Worm (Caenorhabditis elegans) whole organism, L4 larva: ENCODE results near the gene T01B10.5.

Experiments used
- D1046.2 ChIP-seq: fragments of 200-800 bp; sonication (Bioruptor generic); IDR thresholded peaks from 2 replicates; pipeline ENCODE4 v1.3.6; 2022; ENCODE audit warnings: missing genetic modification characterization, missing compliant biosample characterization
- F49E8.2 ChIP-seq: sonication (generic microtip); optimal IDR thresholded peaks from 2 replicates; lab custom pipeline; 2016; ENCODE audit warnings: missing compliant biosample characterization, mild to moderate bottlenecking, missing genetic modification characterization, borderline replicate concordance
- R02D3.7 ChIP-seq: fragments of 150-350 bp; sonication (generic microtip); optimal IDR thresholded peaks from 3 replicates; lab custom pipeline; 2014; ENCODE audit warnings: missing biosample characterization, missing genetic modification characterization
- T20F7.1 ChIP-seq: fragments of 200-800 bp; sonication (Bioruptor generic); optimal IDR thresholded peaks from 2 replicates; lab custom pipeline; 2018; ENCODE audit warnings: mild to moderate bottlenecking, missing genetic modification characterization, missing compliant biosample characterization
- T26A8.4 ChIP-seq: fragments of 200-800 bp; sonication (Bioruptor generic); IDR thresholded peaks from 2 replicates; pipeline ENCODE4 v1.3.6; 2022; ENCODE audit warnings: missing genetic modification characterization, missing compliant biosample characterization
- Y105C5A.15 ChIP-seq: fragments of 200-800 bp; sonication (Bioruptor generic); IDR thresholded peaks from 2 replicates; pipeline ENCODE4 v1.3.6; 2022; ENCODE audit warnings: missing genetic modification characterization, missing compliant biosample characterization
- ZK337.2 ChIP-seq: fragments of 200-800 bp; sonication (Bioruptor generic); IDR thresholded peaks from 2 replicates; pipeline ENCODE4 v1.3.6; 2022; ENCODE audit warnings: missing genetic modification reagents, missing genetic modification characterization, missing compliant biosample characterization
- aha-1 ChIP-seq: fragments of 150-350 bp; peaks from one replicate; lab custom pipeline; 2014; ENCODE audit warnings: missing biosample characterization, missing genetic modification characterization
- ama-1 ChIP-seq: fragments of 150-350 bp; optimal IDR thresholded peaks from 2 replicates; lab custom pipeline; 2014; ENCODE audit warnings: inconsistent platforms, mixed read lengths
- arid-1 ChIP-seq: fragments of 200-800 bp; sonication (Bioruptor generic); conservative IDR thresholded peaks from 2 replicates; pipeline ENCODE4 v1.3.6; 2022; ENCODE audit warnings: missing genetic modification reagents, missing genetic modification characterization, missing compliant biosample characterization
- ceh-20 ChIP-seq: fragments of 200-800 bp; sonication (Bioruptor generic); IDR thresholded peaks from 2 replicates; pipeline ENCODE4 v1.3.6; 2022; ENCODE audit warnings: missing genetic modification reagents, missing genetic modification characterization, missing compliant biosample characterization
- ceh-44 ChIP-seq: fragments of 200-800 bp; sonication (Bioruptor generic); IDR thresholded peaks from 2 replicates; pipeline ENCODE4 v1.3.6; 2022; ENCODE audit warnings: missing genetic modification reagents, missing genetic modification characterization, missing compliant biosample characterization
- cey-2 ChIP-seq: sonication (generic microtip); optimal IDR thresholded peaks from 3 replicates; lab custom pipeline; 2017; ENCODE audit warnings: missing genetic modification characterization, mild to moderate bottlenecking, missing compliant biosample characterization, antibody characterized with exemption, borderline replicate concordance; ENCODE audit not compliant: insufficient read depth
- dmd-6 ChIP-seq: fragments of 200-800 bp; sonication (Bioruptor generic); IDR thresholded peaks from 2 replicates; pipeline ENCODE4 v1.3.6; 2022; ENCODE audit warnings: missing genetic modification reagents, missing genetic modification characterization, missing compliant biosample characterization
- dmd-8 ChIP-seq: fragments of 200-800 bp; sonication (Bioruptor generic); IDR thresholded peaks from 2 replicates; pipeline ENCODE4 v1.3.6; 2022; ENCODE audit warnings: missing genetic modification characterization, missing compliant biosample characterization
- egl-27 ChIP-seq: sonication (generic microtip); optimal IDR thresholded peaks from 3 replicates; lab custom pipeline; 2017; ENCODE audit warnings: missing biosample characterization, missing genetic modification reagents, missing genetic modification characterization
- fkh-10 ChIP-seq: fragments of 150-350 bp; optimal IDR thresholded peaks from 2 replicates; lab custom pipeline; 2014; ENCODE audit warnings: missing biosample characterization, missing genetic modification reagents, missing genetic modification characterization
- gei-8 ChIP-seq: fragments of 200-800 bp; sonication (Bioruptor generic); optimal IDR thresholded peaks from 2 replicates; lab custom pipeline; 2018; ENCODE audit warnings: mild to moderate bottlenecking, missing genetic modification characterization, missing compliant biosample characterization
- hlh-30 ChIP-seq: sonication (generic microtip); optimal IDR thresholded peaks from 2 replicates; lab custom pipeline; 2017; ENCODE audit warnings: antibody characterized with exemption, mild to moderate bottlenecking, missing genetic modification characterization, missing compliant biosample characterization; ENCODE audit not compliant: insufficient read depth
- lin-13 ChIP-seq: fragments of 150-350 bp; optimal IDR thresholded peaks from 2 replicates; lab custom pipeline; 2014; ENCODE audit warnings: missing biosample characterization, missing genetic modification reagents, missing genetic modification characterization
- lin-15B ChIP-seq: fragments of 150-350 bp; sonication (generic microtip); optimal IDR thresholded peaks from 3 replicates; lab custom pipeline; 2014; ENCODE audit warnings: missing biosample characterization, missing genetic modification characterization
- lin-29 ChIP-seq: fragments of 200-800 bp; sonication (Bioruptor generic); IDR thresholded peaks from 2 replicates; pipeline ENCODE4 v1.3.6; 2022; ENCODE audit warnings: missing genetic modification reagents, missing genetic modification characterization, missing compliant biosample characterization
- lin-38 ChIP-seq: fragments of 200-800 bp; sonication (Bioruptor generic); IDR thresholded peaks from 2 replicates; pipeline ENCODE4 v1.3.6; 2022; ENCODE audit warnings: missing genetic modification reagents, missing genetic modification characterization, missing compliant biosample characterization
- lin-39 ChIP-seq: fragments of 150-350 bp; optimal IDR thresholded peaks from 2 replicates; lab custom pipeline; 2014; ENCODE audit warnings: missing biosample characterization, missing genetic modification reagents, missing genetic modification characterization
- lir-3 ChIP-seq: sonication (generic microtip); optimal IDR thresholded peaks from 2 replicates; lab custom pipeline; 2016; ENCODE audit warnings: mild to moderate bottlenecking, missing genetic modification characterization, missing compliant biosample characterization
- lsy-2 ChIP-seq, 2 experiments: fragments of 150-350 bp in 1 of 2; sonication (generic microtip) in 1 of 2; optimal IDR thresholded peaks; 2 replicates each; lab custom pipeline; 2014 to 2017; ENCODE audit warnings: missing biosample characterization in 2 of 2, missing genetic modification characterization in 2 of 2
- madf-9 ChIP-seq: fragments of 200-800 bp; sonication (Bioruptor generic); conservative IDR thresholded peaks from 2 replicates; pipeline ENCODE4 v1.3.6; 2022; ENCODE audit warnings: missing genetic modification reagents, missing genetic modification characterization, missing compliant biosample characterization
- mdl-1 ChIP-seq, 2 experiments: fragments of 150-350 bp in 1 of 2; sonication (generic microtip) in 1 of 2; optimal IDR thresholded peaks; 2 replicates each; lab custom pipeline; 2014 to 2017; ENCODE audit warnings: missing biosample characterization in 2 of 2, missing genetic modification characterization in 2 of 2
- mdt-29 ChIP-seq: fragments of 200-800 bp; sonication (Bioruptor generic); IDR thresholded peaks from 2 replicates; pipeline ENCODE4 v1.3.6; 2022; ENCODE audit warnings: missing genetic modification reagents, missing genetic modification characterization, missing compliant biosample characterization
- mep-1 ChIP-seq: fragments of 150-350 bp; sonication (generic microtip); optimal IDR thresholded peaks from 3 replicates; lab custom pipeline; 2014; ENCODE audit warnings: missing biosample characterization, missing genetic modification characterization
- mes-2 ChIP-seq: sonication (generic microtip); optimal IDR thresholded peaks from 2 replicates; lab custom pipeline; 2016; ENCODE audit warnings: missing genotype, mild to moderate bottlenecking, missing genetic modification characterization, missing compliant biosample characterization; ENCODE audit not compliant: poor library complexity, severe bottlenecking
- nhr-10 ChIP-seq: fragments of 150-350 bp; optimal IDR thresholded peaks from 2 replicates; lab custom pipeline; 2014; ENCODE audit warnings: missing biosample characterization, missing genetic modification characterization
- nhr-111 ChIP-seq: fragments of 200-800 bp; sonication (Bioruptor generic); optimal IDR thresholded peaks from 2 replicates; lab custom pipeline; 2018; ENCODE audit warnings: mild to moderate bottlenecking, missing genetic modification characterization, missing compliant biosample characterization
- nhr-28 ChIP-seq: fragments of 150-350 bp; optimal IDR thresholded peaks from 2 replicates; lab custom pipeline; 2014; ENCODE audit warnings: missing biosample characterization, missing genetic modification characterization
- nhr-41 ChIP-seq: fragments of 200-800 bp; sonication (Bioruptor generic); IDR thresholded peaks from 2 replicates; pipeline ENCODE4 v1.3.6; 2022; ENCODE audit warnings: missing genetic modification reagents, missing genetic modification characterization, missing compliant biosample characterization
- nhr-48 ChIP-seq: sonication (generic microtip); optimal IDR thresholded peaks from 2 replicates; lab custom pipeline; 2016; ENCODE audit warnings: mild to moderate bottlenecking, missing genetic modification characterization, missing compliant biosample characterization
- pqm-1 ChIP-seq: sonication (generic microtip); optimal IDR thresholded peaks from 2 replicates; lab custom pipeline; 2017; ENCODE audit warnings: missing biosample characterization, missing genetic modification characterization
- rbr-2 ChIP-seq: sonication (generic microtip); optimal IDR thresholded peaks from 2 replicates; lab custom pipeline; 2016; ENCODE audit warnings: missing genotype, missing genetic modification characterization, missing compliant biosample characterization
- saeg-2 ChIP-seq: fragments of 200-800 bp; sonication (Bioruptor generic); IDR thresholded peaks from 2 replicates; pipeline ENCODE4 v1.3.6; 2022; ENCODE audit warnings: missing genetic modification reagents, missing genetic modification characterization, missing compliant biosample characterization
- snpc-4 ChIP-seq: fragments of 150-350 bp; optimal IDR thresholded peaks from 2 replicates; lab custom pipeline; 2014; ENCODE audit warnings: missing biosample characterization, missing genetic modification characterization
- tag-97 ChIP-seq: fragments of 200-800 bp; sonication (Bioruptor generic); IDR thresholded peaks from 2 replicates; pipeline ENCODE4 v1.3.6; 2022; ENCODE audit warnings: missing genetic modification characterization, missing compliant biosample characterization
- tra-1 ChIP-seq: fragments of 200-800 bp; sonication (Bioruptor generic); IDR thresholded peaks from 2 replicates; pipeline ENCODE4 v1.3.6; 2022; ENCODE audit warnings: missing genetic modification reagents, missing genetic modification characterization, missing compliant biosample characterization
- unc-130 ChIP-seq: sonication (generic microtip); optimal IDR thresholded peaks from 2 replicates; lab custom pipeline; 2016; ENCODE audit warnings: missing genetic modification reagents, missing genetic modification characterization, missing compliant biosample characterization
- unc-62 ChIP-seq, 3 experiments: fragments of 150-350 bp in 1 of 3; sonication (generic microtip); optimal IDR thresholded peaks in 2 of 3; peaks in 1 of 3; 1 replicate in 1 of 3; 2 replicates in 2 of 3; lab custom pipeline; 2014 to 2017; ENCODE audit warnings: missing biosample characterization in 3 of 3, missing genetic modification characterization in 3 of 3, missing genetic modification reagents in 3 of 3, missing genotype in 1 of 3
- zfp-3 ChIP-seq: fragments of 200-800 bp; sonication (Bioruptor generic); conservative IDR thresholded peaks from 2 replicates; pipeline ENCODE4 v1.3.6; 2022; ENCODE audit warnings: missing genetic modification reagents, missing genetic modification characterization, missing compliant biosample characterization
- zip-11 ChIP-seq: fragments of 200-800 bp; sonication (Bioruptor generic); IDR thresholded peaks from 2 replicates; pipeline ENCODE4 v1.3.6; 2022; ENCODE audit warnings: missing genetic modification characterization, missing compliant biosample characterization

T01B10.5 gene

ce11 chrX:8475142-8475541 is 20.0 kb upstream of the T01B10.5 start (continued):
- TF ChIP-seq lir-3 (tag; lab: Kevin White, UChicago): no peak
- peak; percentile 28 for TF ChIP-seq rbr-2
- peak; percentile 88 for TF ChIP-seq nhr-48 (tag; lab: Kevin White, UChicago)
- no peak for TF ChIP-seq unc-130 (GFP tag; lab: Kevin White, UChicago)
- TF ChIP-seq R02D3.7 (tag; lab: Kevin White, UChicago): no peak
- TF ChIP-seq snpc-4 (tag; lab: Kevin White, UChicago): no peak
- no peak for TF ChIP-seq D1046.2 (GFP tag; lab: Robert Waterston, UW)
- peak; percentile 32 for TF ChIP-seq T20F7.1 (GFP tag; lab: Kevin White, UChicago)
- peak; percentile 98 for TF ChIP-seq aha-1
- TF ChIP-seq F49E8.2 (tag; lab: Kevin White, UChicago): no peak
- no peak for TF ChIP-seq lin-13 (GFP tag; lab: Kevin White, UChicago)
- no peak for TF ChIP-seq ama-1 (lab: Kevin White, UChicago)
- TF ChIP-seq saeg-2: no peak
- TF ChIP-seq lsy-2 (tag; optimal IDR thresholded peaks at IDR 0.05; lab: Kevin White, UChicago): peak; percentile 62 to 76
- peak; percentile 89 for TF ChIP-seq nhr-28 (tag; lab: Kevin White, UChicago)
- TF ChIP-seq mdl-1 (tag; optimal IDR thresholded peaks at IDR 0.05; lab: Kevin White, UChicago): peak; percentile 84 to 92
- no peak for TF ChIP-seq Y105C5A.15
- no peak for TF ChIP-seq arid-1
- TF ChIP-seq dmd-8 (GFP tag; lab: Robert Waterston, UW): no peak
- TF ChIP-seq ZK337.2 (GFP tag; lab: Robert Waterston, UW): no peak
- peak; percentile 91 for TF ChIP-seq hlh-30 (tag; lab: Kevin White, UChicago)
- TF ChIP-seq lin-39: no peak
- TF ChIP-seq T26A8.4 (GFP tag; lab: Robert Waterston, UW): no peak
- peak; percentile 81 for TF ChIP-seq mep-1 (tag; lab: Kevin White, UChicago)
- TF ChIP-seq pqm-1: no peak
- TF ChIP-seq mdt-29 (GFP tag; lab: Robert Waterston, UW): no peak

- TF ChIP-seq unc-62 (GFP tag; optimal IDR thresholded peaks at IDR 0.05 in 1 of 2; lab: Kevin White, UChicago) (peak in 1 of 2 experiments; percentile 82), unc-62 (tag; optimal IDR thresholded peaks at IDR 0.05; lab: Kevin White, UChicago) (no peak), mdt-29 (GFP tag; lab: Robert Waterston, UW) (no peak), nhr-111 (GFP tag; lab: Kevin White, UChicago) (no peak), aha-1 (peak; percentile 74), madf-9 (GFP tag; lab: Robert Waterston, UW) (no peak), cey-2 (no peak)
- TF ChIP-seq, all 104 proteins: peak for 2
Observed at ce11 chrX:8475759-8476228, 19.3 kb upstream of the T01B10.5 start, which contains the start of gene nhr-14. Gene nhr-14 (minus strand): TSS chrX:8476178.

ce11 chrX:8476308-8476707 is 18.8 kb upstream of the T01B10.5 start:
- TF ChIP-seq nhr-41 (GFP tag; lab: Robert Waterston, UW) (no peak), tra-1 (GFP tag; lab: Robert Waterston, UW) (0 out of 2 replicates have a peak, but pooled peaks have one; percentile 27), ceh-20 (GFP tag; lab: Robert Waterston, UW) (no peak), nhr-10 (tag; lab: Kevin White, UChicago) (no peak), lin-38 (no peak), hlh-30 (tag; lab: Kevin White, UChicago) (peak; percentile 7), ama-1 (lab: Kevin White, UChicago) (no peak), mes-2 (tag; lab: Kevin White, UChicago) (peak; percentile 11), mep-1 (tag; lab: Kevin White, UChicago) (peak; percentile 12), zfp-3 (GFP tag; lab: Robert Waterston, UW) (no peak), fkh-10 (GFP tag; lab: Kevin White, UChicago) (peak; percentile 61), gei-8 (GFP tag; lab: Kevin White, UChicago) (peak; percentile 31), egl-27 (tag; lab: Kevin White, UChicago) (no peak), saeg-2 (no peak), T26A8.4 (GFP tag; lab: Robert Waterston, UW) (no peak), ceh-44 (GFP tag; lab: Robert Waterston, UW) (no peak), tag-97 (GFP tag; lab: Robert Waterston, UW) (no peak), lin-29 (GFP tag; lab: Robert Waterston, UW) (no peak), lsy-2 (tag; optimal IDR thresholded peaks at IDR 0.05; lab: Kevin White, UChicago) (peak in 1 of 2 experiments; percentile 10), aha-1 (peak; percentile 77), Y105C5A.15 (no peak), nhr-28 (tag; lab: Kevin White, UChicago) (no peak), zip-11 (GFP tag; lab: Robert Waterston, UW) (no peak), mdl-1 (tag; optimal IDR thresholded peaks at IDR 0.05; lab: Kevin White, UChicago) (peak in 1 of 2 experiments; percentile 46), dmd-6 (GFP tag; lab: Robert Waterston, UW) (0 out of 2 replicates have a peak, but pooled peaks have one; percentile 6), lin-15B (tag; lab: Kevin White, UChicago) (no peak)
